Fruit fly (Drosophila melanogaster): ENCODE data around the gene Pyroxd1.

Gene Pyroxd1

dm6 chr2L:20115865-20116264 is 24.6 kb downstream of the Pyroxd1 start (continued):
- TF ChIP-seq disco-r (GFP tag; optimal IDR thresholded peaks at IDR 0.05) (no peak), unc-4 (GFP tag; IDR thresholded peaks at IDR 0.05; ENCODE audit: partially characterized antibody) (no peak), CG8290 (GFP tag; optimal IDR thresholded peaks at IDR 0.05) (no peak), CG8290 (tag; optimal IDR thresholded peaks at IDR 0.05) (no peak), CG8089 (GFP tag; optimal IDR thresholded peaks at IDR 0.05) (no peak), gfzf (GFP tag; optimal IDR thresholded peaks at IDR 0.05) (peak; percentile 37), Elba2 (GFP tag; optimal IDR thresholded peaks at IDR 0.05) (peak; percentile 88), stc (GFP tag; IDR thresholded peaks at IDR 0.05) (no peak), CG18262 (tag; optimal IDR thresholded peaks at IDR 0.05) (no peak), z (GFP tag; IDR thresholded peaks at IDR 0.05) (no peak), jumu (GFP tag; optimal IDR thresholded peaks at IDR 0.05) (no peak), CG10431 (GFP tag; optimal IDR thresholded peaks at IDR 0.05) (no peak), H15 (GFP tag; IDR thresholded peaks at IDR 0.05) (0 out of 3 replicates have a peak, but pooled peaks have one; percentile 19), btn (GFP tag; optimal IDR thresholded peaks at IDR 0.05) (no peak), CG17912 (GFP tag; optimal IDR thresholded peaks at IDR 0.05) (no peak), eyg (GFP tag; optimal IDR thresholded peaks at IDR 0.05) (no peak), CG18764 (GFP tag; optimal IDR thresholded peaks at IDR 0.05) (no peak), CG14710 (tag; optimal IDR thresholded peaks at IDR 0.05) (peak; percentile 12), ftz-f1 (GFP tag; optimal IDR thresholded peaks at IDR 0.05) (no peak), gcm2 (GFP tag; optimal IDR thresholded peaks at IDR 0.05) (no peak), Bdp1 (GFP tag; optimal IDR thresholded peaks at IDR 0.05) (no peak), CG9817 (tag; optimal IDR thresholded peaks at IDR 0.05) (no peak), lbe (GFP tag; optimal IDR thresholded peaks at IDR 0.05) (no peak), Abd-B (GFP tag; optimal IDR thresholded peaks at IDR 0.05) (no peak), Meics (GFP tag; optimal IDR thresholded peaks at IDR 0.05) (no peak), CG2199 (GFP tag; IDR thresholded peaks at IDR 0.05) (0 out of 3 replicates have a peak, but pooled peaks have one; percentile 11), Camta (GFP tag; optimal IDR thresholded peaks at IDR 0.05) (no peak), amos (GFP tag; IDR thresholded peaks at IDR 0.05; ENCODE audit: partially characterized antibody) (peak; percentile 16; the same call in 1 of the 2 replicates), CG13894 (tag; optimal IDR thresholded peaks at IDR 0.05) (no peak), CG33213 (GFP tag; optimal IDR thresholded peaks at IDR 0.05) (peak; percentile 73), vnd (GFP tag; IDR thresholded peaks at IDR 0.05; ENCODE audit: partially characterized antibody) (no peak), org-1 (GFP tag; optimal IDR thresholded peaks at IDR 0.05) (no peak), psq (GFP tag; optimal IDR thresholded peaks at IDR 0.05) (no peak), Dref (GFP tag; IDR thresholded peaks at IDR 0.05) (no peak), CG13424 (tag; optimal IDR thresholded peaks at IDR 0.05) (no peak), CG11696 (GFP tag; IDR thresholded peaks at IDR 0.05) (no peak), zen (tag; optimal IDR thresholded peaks at IDR 0.05) (peak; percentile 2), MBD-R2 (GFP tag; IDR thresholded peaks at IDR 0.05) (no peak), CG1233 (GFP tag; optimal IDR thresholded peaks at IDR 0.05) (no peak), Lhr (GFP tag; optimal IDR thresholded peaks at IDR 0.05) (peak; percentile 89), CG1602 (GFP tag; optimal IDR thresholded peaks at IDR 0.05) (no peak), mam (GFP tag; optimal IDR thresholded peaks at IDR 0.05) (no peak), Max (GFP tag; optimal IDR thresholded peaks at IDR 0.05) (no peak), CG11247 (GFP tag; IDR thresholded peaks at IDR 0.05) (no peak), gsb-n (tag; optimal IDR thresholded peaks at IDR 0.05) (no peak), CG12155 (GFP tag; optimal IDR thresholded peaks at IDR 0.05) (no peak), CG2202 (tag; optimal IDR thresholded peaks at IDR 0.05) (no peak), HLH4C (GFP tag; IDR thresholded peaks at IDR 0.05; ENCODE audit: partially characterized antibody) (no peak), dmrt99B (tag; optimal IDR thresholded peaks at IDR 0.05) (no peak), Stat92E (GFP tag; optimal IDR thresholded peaks at IDR 0.05) (no peak), unpg (GFP tag; optimal IDR thresholded peaks at IDR 0.05) (no peak), CG12236 (GFP tag; optimal IDR thresholded peaks at IDR 0.05) (no peak)
